Fruit fly (Drosophila melanogaster) whole organism, embryonic: ENCODE measurements around the gene Argl.

Experiments used
- Blimp-1 ChIP-seq: fragments of 200-800 bp; sonication (Bioruptor generic); optimal IDR thresholded peaks from 3 replicates; lab custom pipeline; 2018; ENCODE audit warnings: missing biosample characterization, missing genetic modification characterization, mild to moderate bottlenecking, moderate library complexity, missing genetic modification reagents
- CG10321 ChIP-seq: fragments of 200-800 bp; sonication (Bioruptor generic); IDR thresholded peaks from 2 replicates; pipeline ENCODE4 v1.3.6; 2022; ENCODE audit warnings: missing biosample characterization, missing genetic modification characterization
- CG11456 ChIP-seq: fragments of 200-800 bp; sonication (Bioruptor generic); IDR thresholded peaks from 3 replicates; pipeline ENCODE4 v1.3.6; 2022; ENCODE audit warnings: missing biosample characterization, missing genetic modification characterization
- CG13123 ChIP-seq: fragments of 200-800 bp; sonication (Bioruptor generic); optimal IDR thresholded peaks from 2 replicates; lab custom pipeline; 2016; ENCODE audit warnings: missing biosample characterization, missing genetic modification characterization
- CG14014 ChIP-seq: fragments of 200-800 bp; sonication (Bioruptor generic); IDR thresholded peaks from 2 replicates; pipeline ENCODE4 v1.3.6; 2022; ENCODE audit warnings: missing biosample characterization, missing genetic modification characterization
- CG14860 ChIP-seq: fragments of 200-800 bp; sonication (Bioruptor generic); IDR thresholded peaks from 3 replicates; pipeline ENCODE4 v1.3.6; 2022; ENCODE audit warnings: missing biosample characterization, missing genetic modification characterization; ENCODE audit not compliant: partially characterized antibody
- CG15011 ChIP-seq: fragments of 200-800 bp; sonication (Bioruptor generic); optimal IDR thresholded peaks from 3 replicates; lab custom pipeline; 2018; ENCODE audit warnings: missing biosample characterization, mild to moderate bottlenecking, missing genetic modification characterization
- CG15269 ChIP-seq: fragments of 200-800 bp; sonication (Bioruptor generic); optimal IDR thresholded peaks from 2 replicates; lab custom pipeline; 2018; ENCODE audit warnings: missing biosample characterization, mild to moderate bottlenecking, missing genetic modification characterization, moderate library complexity
- CG15514 ChIP-seq: fragments of 200-800 bp; sonication (Bioruptor generic); optimal IDR thresholded peaks from 3 replicates; lab custom pipeline; 2017; ENCODE audit warnings: missing biosample characterization, missing genetic modification characterization, mild to moderate bottlenecking, moderate library complexity, missing genetic modification reagents
- CG17912 ChIP-seq: fragments of 200-800 bp; sonication (Bioruptor generic); optimal IDR thresholded peaks from 2 replicates; lab custom pipeline; 2018; ENCODE audit warnings: missing biosample characterization, mild to moderate bottlenecking, missing genetic modification characterization
- CG18262 ChIP-seq: fragments of 200-800 bp; optimal IDR thresholded peaks from 3 replicates; lab custom pipeline; 2019; ENCODE audit warnings: missing biosample characterization, mild to moderate bottlenecking, missing genetic modification characterization, moderate library complexity
- CG18764 ChIP-seq: fragments of 200-800 bp; sonication (Bioruptor generic); optimal IDR thresholded peaks from 3 replicates; lab custom pipeline; 2016; ENCODE audit warnings: missing biosample characterization, missing genetic modification characterization
- CG2199 ChIP-seq: fragments of 200-800 bp; sonication (Bioruptor generic); IDR thresholded peaks from 3 replicates; pipeline ENCODE4 v1.3.6; 2022; ENCODE audit warnings: missing biosample characterization, missing genetic modification characterization
- CG32532 ChIP-seq: fragments of 200-800 bp; sonication (Bioruptor generic); IDR thresholded peaks from 2 replicates; pipeline ENCODE4 v1.3.6; 2022; ENCODE audit warnings: missing biosample characterization, missing genetic modification characterization
- CG32767 ChIP-seq: fragments of 200-800 bp; sonication (Bioruptor generic); IDR thresholded peaks from 2 replicates; pipeline ENCODE4 v1.3.6; 2022; ENCODE audit warnings: missing biosample characterization, missing genetic modification characterization
- CG4360 ChIP-seq: fragments of 200-800 bp; sonication (Bioruptor generic); IDR thresholded peaks from 2 replicates; pipeline ENCODE4 v1.3.6; 2022; ENCODE audit warnings: missing biosample characterization, missing genetic modification characterization
- CG4424 ChIP-seq: fragments of 200-800 bp; sonication (Bioruptor generic); optimal IDR thresholded peaks from 3 replicates; lab custom pipeline; 2016; ENCODE audit warnings: missing biosample characterization, missing genetic modification characterization
- CG5245 ChIP-seq: fragments of 200-800 bp; sonication (Bioruptor generic); optimal IDR thresholded peaks from 3 replicates; lab custom pipeline; 2016; ENCODE audit warnings: missing biosample characterization, missing genetic modification characterization
- CG7745 ChIP-seq: fragments of 200-800 bp; sonication (Bioruptor generic); optimal IDR thresholded peaks from 2 replicates; lab custom pipeline; 2018; ENCODE audit warnings: missing biosample characterization, mild to moderate bottlenecking, missing genetic modification characterization, moderate library complexity
- CG7987 ChIP-seq: fragments of 200-800 bp; sonication (Bioruptor generic); optimal IDR thresholded peaks from 2 replicates; lab custom pipeline; 2018; ENCODE audit warnings: missing biosample characterization, mild to moderate bottlenecking, missing genetic modification characterization, moderate library complexity
- CG9215 ChIP-seq: fragments of 200-800 bp; sonication (Bioruptor generic); IDR thresholded peaks from 2 replicates; pipeline ENCODE4 v1.3.6; 2022; ENCODE audit warnings: missing biosample characterization, missing genetic modification characterization
- CG9817 ChIP-seq: fragments of 200-800 bp; sonication (Bioruptor generic); optimal IDR thresholded peaks from 2 replicates; lab custom pipeline; 2018; ENCODE audit warnings: missing biosample characterization, mild to moderate bottlenecking, missing genetic modification characterization, moderate library complexity
- CoRest ChIP-seq: fragments of 200-800 bp; sonication (Bioruptor generic); optimal IDR thresholded peaks from 3 replicates; lab custom pipeline; 2018; ENCODE audit warnings: missing biosample characterization, mild to moderate bottlenecking, missing genetic modification characterization, moderate library complexity
- CrebB ChIP-seq: fragments of 200-800 bp; sonication (Bioruptor generic); optimal IDR thresholded peaks from 3 replicates; lab custom pipeline; 2018; ENCODE audit warnings: missing biosample characterization, mild to moderate bottlenecking, missing genetic modification characterization
- D19A ChIP-seq: fragments of 200-800 bp; optimal IDR thresholded peaks from 3 replicates; lab custom pipeline; 2019; ENCODE audit warnings: missing biosample characterization, mild to moderate bottlenecking, missing genetic modification characterization, moderate library complexity
- Dfd ChIP-seq, 2 experiments: fragments of >200 bp; optimal IDR thresholded peaks; 2 replicates each; lab custom pipeline; 2017; ENCODE audit warnings: missing biosample characterization in 2 of 2, missing genetic modification characterization in 2 of 2
- Doc3 ChIP-seq: fragments of 200-800 bp; sonication (Bioruptor generic); IDR thresholded peaks from 3 replicates; pipeline ENCODE4 v1.3.6; 2022; ENCODE audit warnings: missing biosample characterization, missing genetic modification characterization; ENCODE audit not compliant: partially characterized antibody
- NfI ChIP-seq: fragments of 200-800 bp; sonication (Bioruptor generic); optimal IDR thresholded peaks from 3 replicates; lab custom pipeline; 2018; ENCODE audit warnings: missing biosample characterization, mild to moderate bottlenecking, missing genetic modification characterization, moderate library complexity
- Pdp1 ChIP-seq, 2 experiments: fragments of 200-800 bp; sonication (Bioruptor generic); optimal IDR thresholded peaks; 3 replicates each; lab custom pipeline; 2016; ENCODE audit warnings: missing biosample characterization in 2 of 2, missing genetic modification characterization in 2 of 2, mild to moderate bottlenecking in 1 of 2, moderate library complexity in 1 of 2
- Usf ChIP-seq: fragments of 200-800 bp; sonication (Bioruptor generic); optimal IDR thresholded peaks from 2 replicates; lab custom pipeline; 2017; ENCODE audit warnings: missing genotype, missing biosample characterization, missing genetic modification characterization
- ase ChIP-seq: fragments of 200-800 bp; sonication (Bioruptor generic); IDR thresholded peaks from 3 replicates; pipeline ENCODE4 v1.3.6; 2022; ENCODE audit warnings: missing biosample characterization, missing genetic modification characterization
- ato ChIP-seq: fragments of 200-800 bp; sonication (Bioruptor generic); IDR thresholded peaks from 2 replicates; pipeline ENCODE4 v1.3.6; 2022; ENCODE audit warnings: missing biosample characterization, missing genetic modification characterization; ENCODE audit not compliant: partially characterized antibody
- cas ChIP-seq: fragments of 200-800 bp; sonication (Bioruptor generic); IDR thresholded peaks from 2 replicates; pipeline ENCODE4 v1.3.6; 2022; ENCODE audit warnings: missing biosample characterization, missing genetic modification characterization
- caup ChIP-seq: fragments of 200-800 bp; sonication (Bioruptor generic); optimal IDR thresholded peaks from 3 replicates; lab custom pipeline; 2017; ENCODE audit warnings: missing biosample characterization, mild to moderate bottlenecking, missing genetic modification characterization, moderate library complexity; ENCODE audit not compliant: severe bottlenecking
- crol ChIP-seq: fragments of 200-800 bp; sonication (Bioruptor generic); IDR thresholded peaks from 2 replicates; pipeline ENCODE4 v1.3.6; 2022; ENCODE audit warnings: missing biosample characterization, missing genetic modification characterization
- emc ChIP-seq: fragments of 200-800 bp; sonication (Bioruptor generic); optimal IDR thresholded peaks from 2 replicates; lab custom pipeline; 2016; ENCODE audit warnings: missing biosample characterization, missing genetic modification characterization
- esg ChIP-seq: fragments of 200-800 bp; sonication (Bioruptor generic); conservative IDR thresholded peaks from 2 replicates; pipeline ENCODE4 v1.3.6; 2022; ENCODE audit warnings: missing biosample characterization, missing genetic modification characterization
- fd64A ChIP-seq: fragments of 200-800 bp; sonication (Bioruptor generic); optimal IDR thresholded peaks from 3 replicates; lab custom pipeline; 2018; ENCODE audit warnings: missing biosample characterization, mild to moderate bottlenecking, missing genetic modification characterization
- grau ChIP-seq: fragments of 200-800 bp; optimal IDR thresholded peaks from 3 replicates; lab custom pipeline; 2019; ENCODE audit warnings: missing biosample characterization, mild to moderate bottlenecking, missing genetic modification characterization, moderate library complexity
- gro ChIP-seq: fragments of 200-800 bp; sonication (Bioruptor generic); optimal IDR thresholded peaks from 2 replicates; lab custom pipeline; 2016; ENCODE audit warnings: missing biosample characterization, missing genetic modification characterization
- ham ChIP-seq: fragments of 200-800 bp; sonication (Bioruptor generic); IDR thresholded peaks from 2 replicates; pipeline ENCODE4 v1.3.6; 2022; ENCODE audit warnings: missing biosample characterization, missing genetic modification characterization
- kni ChIP-seq: fragments of 200-800 bp; sonication (Bioruptor generic); optimal IDR thresholded peaks from 3 replicates; lab custom pipeline; 2017; ENCODE audit warnings: mild to moderate bottlenecking, missing biosample characterization, missing genetic modification reagents, missing genetic modification characterization
- lilli ChIP-seq: fragments of 200-800 bp; sonication (Bioruptor generic); optimal IDR thresholded peaks from 3 replicates; lab custom pipeline; 2016; ENCODE audit warnings: missing biosample characterization, missing genetic modification characterization
- nau ChIP-seq: fragments of 200-800 bp; sonication (Bioruptor generic); optimal IDR thresholded peaks from 3 replicates; lab custom pipeline; 2017; ENCODE audit warnings: missing biosample characterization, mild to moderate bottlenecking, missing genetic modification characterization, missing genetic modification reagents
- pb ChIP-seq: fragments of 200-800 bp; sonication (Bioruptor generic); optimal IDR thresholded peaks from 3 replicates; lab custom pipeline; 2016; ENCODE audit warnings: missing biosample characterization, missing genetic modification characterization
- peb ChIP-seq: fragments of 200-800 bp; sonication (Bioruptor generic); IDR thresholded peaks from 2 replicates; pipeline ENCODE4 v1.3.6; 2022; ENCODE audit warnings: missing biosample characterization, missing genetic modification characterization
- slbo ChIP-seq: fragments of 200-800 bp; sonication (Bioruptor generic); IDR thresholded peaks from 2 replicates; pipeline ENCODE4 v1.3.6; 2022; ENCODE audit warnings: missing biosample characterization, missing genetic modification characterization
- slp2 ChIP-seq: fragments of 200-800 bp; sonication (Bioruptor generic); optimal IDR thresholded peaks from 2 replicates; lab custom pipeline; 2016; ENCODE audit warnings: missing biosample characterization, missing genetic modification characterization
- so ChIP-seq: fragments of 200-800 bp; sonication (Bioruptor generic); IDR thresholded peaks from 3 replicates; pipeline ENCODE4 v1.3.6; 2022; ENCODE audit warnings: missing biosample characterization, missing genetic modification characterization
- ttk ChIP-seq: fragments of 200-800 bp; sonication (Bioruptor generic); IDR thresholded peaks from 2 replicates; pipeline ENCODE4 v2.1.2; 2022; ENCODE audit warnings: missing biosample characterization, missing genetic modification characterization
- unpg ChIP-seq: fragments of 200-800 bp; sonication (Bioruptor generic); optimal IDR thresholded peaks from 3 replicates; lab custom pipeline; 2018; ENCODE audit warnings: missing biosample characterization, mild to moderate bottlenecking, missing genetic modification characterization, moderate library complexity
- yki ChIP-seq: fragments of >200 bp; optimal IDR thresholded peaks from 3 replicates; lab custom pipeline; 2018

Argl gene

dm6 chr2L:8943110-8943509 lies 1.2 kb upstream of the Argl start, which contains the start of gene CG9515:
CG9515 (minus strand) TSS chr2L:8943257.
- TF ChIP-seq CG9215 (GFP tag; lab: Robert Waterston, UW), result no peak
- no peak for TF ChIP-seq CrebB (tag; lab: Kevin White, UChicago)
- TF ChIP-seq slbo (GFP tag; lab: Robert Waterston, UW), result no peak
- TF ChIP-seq emc (GFP tag; lab: Kevin White, UChicago), result no peak
- no peak for TF ChIP-seq CG18764 (GFP tag; lab: Kevin White, UChicago)
- no peak for TF ChIP-seq CG13123 (GFP tag; lab: Kevin White, UChicago)
- no peak for TF ChIP-seq CG10321
- TF ChIP-seq CG7745 (tag; lab: Kevin White, UChicago), result no peak
- TF ChIP-seq esg (GFP tag; lab: Robert Waterston, UW), result no peak
- no peak for TF ChIP-seq yki
- TF ChIP-seq CG18262 (tag; lab: Kevin White, UChicago), result no peak
- TF ChIP-seq lilli, result peak; percentile 32
- TF ChIP-seq crol (GFP tag; lab: Robert Waterston, UW), result no peak
- no peak for TF ChIP-seq slp2 (GFP tag; lab: Kevin White, UChicago)
- no peak for TF ChIP-seq peb (GFP tag; lab: Robert Waterston, UW)
- TF ChIP-seq Pdp1 (GFP tag; optimal IDR thresholded peaks at IDR 0.05; lab: Kevin White, UChicago), result peak in 1 of 2 experiments; percentile 19
- peak; percentile 83 for TF ChIP-seq ato (GFP tag; lab: Robert Waterston, UW)
- no peak for TF ChIP-seq CG7987 (GFP tag; lab: Kevin White, UChicago)
- TF ChIP-seq Usf, result no peak
- TF ChIP-seq CG15011, result no peak
- no peak for TF ChIP-seq unpg (GFP tag; lab: Kevin White, UChicago)
- TF ChIP-seq CG32532, result 0 out of 2 replicates have a peak, but pooled peaks have one; percentile 8
- TF ChIP-seq gro (GFP tag; lab: Kevin White, UChicago), result no peak
- no peak for TF ChIP-seq nau (GFP tag; lab: Kevin White, UChicago)
- TF ChIP-seq so (GFP tag; lab: Robert Waterston, UW), result no peak
- no peak; the same call in 1 of the 2 replicates for TF ChIP-seq CG14014 (GFP tag; lab: Robert Waterston, UW)
- no peak for TF ChIP-seq ham
- TF ChIP-seq CG15269 (tag; lab: Kevin White, UChicago), result no peak
- TF ChIP-seq CG2199 (GFP tag; lab: Robert Waterston, UW), result 0 out of 3 replicates have a peak, but pooled peaks have one; percentile 55
- TF ChIP-seq CG5245, result no peak
- TF ChIP-seq NfI, result no peak
- TF ChIP-seq CoRest, result peak; percentile 14
- no peak for TF ChIP-seq CG4424
- no peak for TF ChIP-seq cas
- no peak for TF ChIP-seq CG17912 (GFP tag; lab: Kevin White, UChicago)
- TF ChIP-seq Dfd (GFP tag; optimal IDR thresholded peaks at IDR 0.05; lab: Kevin White, UChicago), result no peak
- TF ChIP-seq CG4360, result no peak
- no peak for TF ChIP-seq Blimp-1 (GFP tag; lab: Kevin White, UChicago)
- no peak for TF ChIP-seq fd64A (GFP tag; lab: Kevin White, UChicago)
- no peak for TF ChIP-seq CG9817
- TF ChIP-seq CG15514, result peak; percentile 62
- no peak for TF ChIP-seq ttk
- TF ChIP-seq ase (GFP tag; lab: Robert Waterston, UW), result no peak
- TF ChIP-seq D19A (tag; lab: Kevin White, UChicago), result no peak
- no peak for TF ChIP-seq pb
- TF ChIP-seq kni (GFP tag; lab: Kevin White, UChicago), result no peak
- TF ChIP-seq Doc3 (GFP tag; lab: Robert Waterston, UW), result peak; percentile 71
- peak; percentile 93 for TF ChIP-seq CG14860 (GFP tag; lab: Robert Waterston, UW)
- no peak for TF ChIP-seq CG11456
- TF ChIP-seq grau (tag; lab: Kevin White, UChicago), result peak; percentile 21
- TF ChIP-seq CG32767, result no peak
- TF ChIP-seq caup (GFP tag; lab: Kevin White, UChicago), result no peak
